Fruit fly (Drosophila melanogaster): ENCODE results near the gene CG33927.

- no peak for TF ChIP-seq EcR (GFP tag; optimal IDR thresholded peaks at IDR 0.05)
- no peak for TF ChIP-seq Dll (optimal IDR thresholded peaks at IDR 0.05)
- no peak for TF ChIP-seq psq (optimal IDR thresholded peaks at IDR 0.05)
- TF ChIP-seq CG8478 (optimal IDR thresholded peaks at IDR 0.05) = no peak
These were observed 48.7 kb downstream of the CG33927 start, which contains the start of the genes CG9775, MED31 and slx1 for dm6 chr3R:4641616-4642102.
